Fruit fly (Drosophila melanogaster) whole organism, pupa: ENCODE measurements around the gene CG4592.

ENCODE experiments used
- CG12605 ChIP-seq: fragments of 200-800 bp; sonication (Bioruptor generic); IDR thresholded peaks from 2 replicates; pipeline ENCODE4 v1.3.6; 2022; ENCODE audit warnings: missing biosample characterization, missing genetic modification characterization
- Ets98B ChIP-seq: fragments of 200-800 bp; sonication (Bioruptor generic); IDR thresholded peaks from 2 replicates; pipeline ENCODE4 v1.3.6; 2022; ENCODE audit warnings: missing biosample characterization, missing genetic modification characterization
- Pif1A ChIP-seq: fragments of 200-800 bp; sonication (Bioruptor generic); optimal IDR thresholded peaks from 3 replicates; lab custom pipeline; 2016; ENCODE audit warnings: missing biosample characterization, missing genetic modification characterization
- Pif1B ChIP-seq: fragments of 200-800 bp; sonication (Bioruptor generic); optimal IDR thresholded peaks from 3 replicates; lab custom pipeline; 2016; ENCODE audit warnings: missing biosample characterization, missing genetic modification characterization
- Snoo ChIP-seq: fragments of 200-800 bp; sonication (Bioruptor generic); optimal IDR thresholded peaks from 3 replicates; lab custom pipeline; 2017; ENCODE audit warnings: missing biosample characterization, mild to moderate bottlenecking, missing genetic modification characterization, inconsistent platforms

- no peak for TF ChIP-seq Ets98B (GFP tag; lab: Robert Waterston, UW)
- TF ChIP-seq Snoo (tag; lab: Kevin White, UChicago), result no peak
- no peak for TF ChIP-seq Pif1A
- no peak for TF ChIP-seq Pif1B (GFP tag; lab: Kevin White, UChicago)
- TF ChIP-seq CG12605 (GFP tag; lab: Robert Waterston, UW), result no peak
These were observed 26.5 kb downstream of the CG4592 start for dm6 chr2L:9947738-9948519.
